Fruit fly (Drosophila melanogaster) whole organism, embryonic: ENCODE results near the gene Spn38F.

Source experiments
- Asciz ChIP-seq: fragments of 200-800 bp; sonication (Bioruptor generic); optimal IDR thresholded peaks from 2 replicates; lab custom pipeline; 2017; ENCODE audit warnings: missing biosample characterization, mild to moderate bottlenecking, missing genetic modification characterization, missing genetic modification reagents
- B-H1 ChIP-seq: fragments of 200-800 bp; sonication (Bioruptor generic); IDR thresholded peaks from 3 replicates; pipeline ENCODE4 v1.3.6; 2022; ENCODE audit warnings: missing biosample characterization, missing genetic modification characterization
- CG1024 ChIP-seq: fragments of 200-800 bp; sonication (Bioruptor generic); IDR thresholded peaks from 2 replicates; pipeline ENCODE4 v1.3.6; 2022; ENCODE audit warnings: missing biosample characterization, missing genetic modification characterization
- CG10274 ChIP-seq: fragments of 200-800 bp; sonication (Bioruptor generic); optimal IDR thresholded peaks from 3 replicates; lab custom pipeline; 2017; ENCODE audit warnings: missing biosample characterization, mild to moderate bottlenecking, missing genetic modification characterization
- CG10959 ChIP-seq: fragments of 200-800 bp; sonication (Bioruptor generic); IDR thresholded peaks from 2 replicates; pipeline ENCODE4 v1.3.6; 2022; ENCODE audit warnings: missing biosample characterization, missing genetic modification characterization
- CG10979 ChIP-seq: fragments of 200-800 bp; sonication (Bioruptor generic); optimal IDR thresholded peaks from 2 replicates; lab custom pipeline; 2018; ENCODE audit warnings: missing biosample characterization, mild to moderate bottlenecking, missing genetic modification characterization, moderate library complexity
- CG11504 ChIP-seq: fragments of 200-800 bp; sonication (Bioruptor generic); optimal IDR thresholded peaks from 3 replicates; lab custom pipeline; 2019; ENCODE audit warnings: missing biosample characterization, mild to moderate bottlenecking, missing genetic modification characterization, moderate library complexity
- CG14441 ChIP-seq: fragments of 200-800 bp; sonication (Bioruptor generic); IDR thresholded peaks from 2 replicates; pipeline ENCODE4 v1.3.6; 2022; ENCODE audit warnings: missing biosample characterization, missing genetic modification characterization
- CG14860 ChIP-seq: fragments of 200-800 bp; sonication (Bioruptor generic); IDR thresholded peaks from 3 replicates; pipeline ENCODE4 v1.3.6; 2022; ENCODE audit warnings: missing biosample characterization, missing genetic modification characterization; ENCODE audit not compliant: partially characterized antibody
- CG1529 ChIP-seq: fragments of 200-800 bp; sonication (Bioruptor generic); optimal IDR thresholded peaks from 3 replicates; lab custom pipeline; 2018; ENCODE audit warnings: missing biosample characterization, missing genetic modification characterization
- CG17186 ChIP-seq: fragments of 200-800 bp; sonication (Bioruptor generic); optimal IDR thresholded peaks from 3 replicates; lab custom pipeline; 2017; ENCODE audit warnings: missing biosample characterization, missing genetic modification reagents, missing genetic modification characterization
- CG1832 ChIP-seq: fragments of 200-800 bp; sonication (Bioruptor generic); optimal IDR thresholded peaks from 2 replicates; lab custom pipeline; 2017; ENCODE audit warnings: missing biosample characterization, mild to moderate bottlenecking, missing genetic modification characterization, inconsistent platforms
- CG4328 ChIP-seq: fragments of 200-800 bp; sonication (Bioruptor generic); optimal IDR thresholded peaks from 3 replicates; lab custom pipeline; 2017; ENCODE audit warnings: missing biosample characterization, missing genetic modification reagents, missing genetic modification characterization
- CG5180 ChIP-seq: fragments of 200-800 bp; sonication (Bioruptor generic); optimal IDR thresholded peaks from 3 replicates; lab custom pipeline; 2017; ENCODE audit warnings: missing biosample characterization, missing genetic modification characterization, mild to moderate bottlenecking, moderate library complexity, missing genetic modification reagents
- CG7745 ChIP-seq: fragments of 200-800 bp; sonication (Bioruptor generic); optimal IDR thresholded peaks from 2 replicates; lab custom pipeline; 2018; ENCODE audit warnings: missing biosample characterization, mild to moderate bottlenecking, missing genetic modification characterization, moderate library complexity
- CG8924 ChIP-seq: fragments of 200-800 bp; optimal IDR thresholded peaks from 3 replicates; lab custom pipeline; 2019; ENCODE audit warnings: missing biosample characterization, mild to moderate bottlenecking, missing genetic modification characterization, moderate library complexity
- Chrac-16 ChIP-seq: fragments of 200-800 bp; sonication (Bioruptor generic); optimal IDR thresholded peaks from 3 replicates; lab custom pipeline; 2016; ENCODE audit warnings: missing biosample characterization, missing genetic modification characterization
- D19A ChIP-seq: fragments of 200-800 bp; optimal IDR thresholded peaks from 3 replicates; lab custom pipeline; 2019; ENCODE audit warnings: missing biosample characterization, mild to moderate bottlenecking, missing genetic modification characterization, moderate library complexity
- D19B ChIP-seq: fragments of 200-800 bp; sonication (Bioruptor generic); optimal IDR thresholded peaks from 2 replicates; lab custom pipeline; 2017; ENCODE audit warnings: missing biosample characterization, mild to moderate bottlenecking, missing genetic modification characterization
- E2f1 ChIP-seq: fragments of 200-800 bp; sonication (Bioruptor generic); IDR thresholded peaks from 2 replicates; pipeline ENCODE4 v1.3.6; 2022; ENCODE audit warnings: missing biosample characterization, missing genetic modification characterization
- ERR ChIP-seq: fragments of 200-800 bp; sonication (Bioruptor generic); optimal IDR thresholded peaks from 2 replicates; lab custom pipeline; 2016; ENCODE audit warnings: missing biosample characterization, missing genetic modification characterization
- Fer1 ChIP-seq: fragments of 200-800 bp; sonication (Bioruptor generic); optimal IDR thresholded peaks from 2 replicates; lab custom pipeline; 2017; ENCODE audit warnings: missing biosample characterization, mild to moderate bottlenecking, missing genetic modification characterization
- HHEX ChIP-seq: fragments of 200-800 bp; sonication (Bioruptor generic); optimal IDR thresholded peaks from 3 replicates; lab custom pipeline; 2017; ENCODE audit warnings: missing biosample characterization, mild to moderate bottlenecking, missing genetic modification characterization, missing genetic modification reagents
- Hmr ChIP-seq: fragments of 200-800 bp; sonication (Bioruptor generic); optimal IDR thresholded peaks from 3 replicates; lab custom pipeline; 2017; ENCODE audit warnings: mild to moderate bottlenecking, missing biosample characterization, missing genetic modification reagents, missing genetic modification characterization
- Mad ChIP-seq: fragments of 200-800 bp; sonication (Bioruptor generic); optimal IDR thresholded peaks from 2 replicates; lab custom pipeline; 2016; ENCODE audit warnings: missing biosample characterization, missing genetic modification characterization
- Nf-YA ChIP-seq: fragments of 200-800 bp; sonication (Bioruptor generic); IDR thresholded peaks from 2 replicates; pipeline ENCODE4 v1.3.6; 2022; ENCODE audit warnings: missing biosample characterization, missing genetic modification characterization
- Nf-YC ChIP-seq: fragments of 200-800 bp; optimal IDR thresholded peaks from 3 replicates; lab custom pipeline; 2019; ENCODE audit warnings: missing biosample characterization, mild to moderate bottlenecking, missing genetic modification characterization, moderate library complexity
- Oaz ChIP-seq: fragments of 200-800 bp; sonication (Bioruptor generic); IDR thresholded peaks from 2 replicates; pipeline ENCODE4 v1.3.6; 2022; ENCODE audit warnings: missing biosample characterization, missing genetic modification characterization
- PHDP ChIP-seq: fragments of 200-800 bp; sonication (Bioruptor generic); optimal IDR thresholded peaks from 3 replicates; lab custom pipeline; 2018; ENCODE audit warnings: missing biosample characterization, mild to moderate bottlenecking, missing genetic modification characterization, moderate library complexity
- TFAM ChIP-seq: fragments of 200-800 bp; sonication (Bioruptor generic); optimal IDR thresholded peaks from 2 replicates; lab custom pipeline; 2017; ENCODE audit warnings: missing biosample characterization, missing genetic modification characterization, inconsistent platforms
- aop ChIP-seq: fragments of 200-800 bp; sonication (Bioruptor generic); IDR thresholded peaks from 2 replicates; pipeline ENCODE4 v1.3.6; 2022; ENCODE audit warnings: missing biosample characterization, missing genetic modification characterization
- bigmax ChIP-seq: fragments of 200-800 bp; sonication (Bioruptor generic); optimal IDR thresholded peaks from 2 replicates; lab custom pipeline; 2018; ENCODE audit warnings: missing biosample characterization, mild to moderate bottlenecking, missing genetic modification characterization
- danr ChIP-seq: fragments of 200-800 bp; sonication (Bioruptor generic); IDR thresholded peaks from 2 replicates; pipeline ENCODE4 v1.3.6; 2022; ENCODE audit warnings: missing biosample characterization, missing genetic modification characterization
- fu2 ChIP-seq: fragments of 200-800 bp; sonication (Bioruptor generic); optimal IDR thresholded peaks from 2 replicates; lab custom pipeline; 2016; ENCODE audit warnings: missing biosample characterization, missing genetic modification characterization
- inv ChIP-seq: fragments of 200-800 bp; sonication (Bioruptor generic); IDR thresholded peaks from 2 replicates; pipeline ENCODE4 v1.3.6; 2022; ENCODE audit warnings: missing biosample characterization, missing genetic modification characterization; ENCODE audit not compliant: partially characterized antibody
- ken ChIP-seq: fragments of 200-800 bp; sonication (Bioruptor generic); IDR thresholded peaks from 3 replicates; pipeline ENCODE4 v1.3.6; 2022; ENCODE audit warnings: missing biosample characterization, missing genetic modification characterization
- lbe ChIP-seq: fragments of 200-800 bp; sonication (Bioruptor generic); optimal IDR thresholded peaks from 2 replicates; lab custom pipeline; 2016; ENCODE audit warnings: missing biosample characterization, mild to moderate bottlenecking, missing genetic modification characterization
- lola ChIP-seq, 3 experiments: fragments of >200 bp in 2 of 3; fragments of 200-800 bp in 1 of 3; sonication (Bioruptor generic) in 1 of 3; optimal IDR thresholded peaks; 2 replicates each; lab custom pipeline; 2017 to 2019; ENCODE audit warnings: missing biosample characterization in 3 of 3, missing genetic modification characterization in 3 of 3, mild to moderate bottlenecking in 1 of 3, moderate library complexity in 1 of 3
- luna ChIP-seq: fragments of 200-800 bp; sonication (Bioruptor generic); optimal IDR thresholded peaks from 2 replicates; lab custom pipeline; 2016; ENCODE audit warnings: missing biosample characterization, missing genetic modification characterization
- org-1 ChIP-seq: fragments of 200-800 bp; sonication (Bioruptor generic); optimal IDR thresholded peaks from 2 replicates; lab custom pipeline; 2017; ENCODE audit warnings: missing biosample characterization, missing genetic modification characterization
- otp ChIP-seq: fragments of 200-800 bp; sonication (Bioruptor generic); IDR thresholded peaks from 3 replicates; pipeline ENCODE4, ENCODE4 v1.3.6; 2022; ENCODE audit warnings: missing biosample characterization, missing genetic modification characterization
- p53 ChIP-seq: fragments of 200-800 bp; sonication (Bioruptor generic); optimal IDR thresholded peaks from 2 replicates; lab custom pipeline; 2016; ENCODE audit warnings: missing biosample characterization, missing genetic modification characterization
- pros ChIP-seq: fragments of 200-800 bp; sonication (Bioruptor generic); optimal IDR thresholded peaks from 3 replicates; lab custom pipeline; 2019; ENCODE audit warnings: missing biosample characterization, mild to moderate bottlenecking, missing genetic modification characterization, moderate library complexity
- run ChIP-seq: fragments of 200-800 bp; sonication (Bioruptor generic); optimal IDR thresholded peaks from 3 replicates; lab custom pipeline; 2018; ENCODE audit warnings: missing biosample characterization, mild to moderate bottlenecking, missing genetic modification characterization
- sens-2 ChIP-seq: fragments of 200-800 bp; sonication (Bioruptor generic); IDR thresholded peaks from 2 replicates; pipeline ENCODE4 v1.3.6; 2022; ENCODE audit warnings: missing biosample characterization, missing genetic modification characterization
- sug ChIP-seq: fragments of 200-800 bp; optimal IDR thresholded peaks from 2 replicates; lab custom pipeline; 2019; ENCODE audit warnings: missing biosample characterization, mild to moderate bottlenecking, missing genetic modification characterization, moderate library complexity
- tap ChIP-seq: fragments of 200-800 bp; optimal IDR thresholded peaks from 3 replicates; lab custom pipeline; 2019; ENCODE audit warnings: missing biosample characterization, mild to moderate bottlenecking, missing genetic modification characterization, moderate library complexity
- unpg ChIP-seq: fragments of 200-800 bp; sonication (Bioruptor generic); optimal IDR thresholded peaks from 3 replicates; lab custom pipeline; 2018; ENCODE audit warnings: missing biosample characterization, mild to moderate bottlenecking, missing genetic modification characterization, moderate library complexity
- yki ChIP-seq: fragments of >200 bp; optimal IDR thresholded peaks from 3 replicates; lab custom pipeline; 2018
- zen2 ChIP-seq: fragments of 200-800 bp; sonication (Bioruptor generic); IDR thresholded peaks from 3 replicates; pipeline ENCODE4 v1.3.6; 2022; ENCODE audit warnings: missing biosample characterization, missing genetic modification characterization; ENCODE audit not compliant: partially characterized antibody

Spn38F gene

dm6 chr2L:20787271-20787791, 50.5 kb downstream of the Spn38F start, which contains the start of gene Pomp (continued):
- TF ChIP-seq Fer1 (GFP tag; lab: Kevin White, UChicago) (peak; percentile 86), TFAM (GFP tag; lab: Kevin White, UChicago) (peak; percentile 41), zen2 (GFP tag; lab: Robert Waterston, UW) (peak; percentile 26; the same call in 1 of the 3 replicates), inv (GFP tag; lab: Robert Waterston, UW) (peak; percentile 56), D19B (peak; percentile 98), yki (lab: Kevin White, UChicago) (no peak), sens-2 (peak; percentile 65), PHDP (tag; lab: Kevin White, UChicago) (peak; percentile 88), CG14860 (GFP tag; lab: Robert Waterston, UW) (no peak), bigmax (GFP tag; lab: Kevin White, UChicago) (peak; percentile 45), CG1529 (GFP tag; lab: Kevin White, UChicago) (peak; percentile 66), D19A (tag; lab: Kevin White, UChicago) (peak; percentile 89), CG14441 (GFP tag; lab: Robert Waterston, UW) (peak; percentile 91), Chrac-16 (GFP tag; lab: Kevin White, UChicago) (peak; percentile 79), Oaz (GFP tag; lab: Robert Waterston, UW) (peak; percentile 61), pros (GFP tag; lab: Kevin White, UChicago) (no peak), luna (GFP tag; lab: Kevin White, UChicago) (no peak), sug (tag; lab: Kevin White, UChicago) (peak; percentile 44), CG1832 (GFP tag; lab: Kevin White, UChicago) (no peak), fu2 (GFP tag; lab: Kevin White, UChicago) (peak; percentile 42), CG10959 (GFP tag; lab: Robert Waterston, UW) (peak; percentile 71), run (tag; lab: Kevin White, UChicago) (peak; percentile 77), E2f1 (GFP tag; lab: Robert Waterston, UW) (peak; percentile 91), ken (GFP tag; lab: Robert Waterston, UW) (peak; percentile 85), lola (GFP tag; optimal IDR thresholded peaks at IDR 0.05; lab: Kevin White, UChicago) (peak in 1 of 3 experiments; percentile 70), HHEX (GFP tag; lab: Kevin White, UChicago) (peak; percentile 87), Hmr (GFP tag; lab: Kevin White, UChicago) (peak; percentile 89), CG17186 (GFP tag; lab: Kevin White, UChicago) (peak; percentile 60), lbe (GFP tag; lab: Kevin White, UChicago) (peak; percentile 71), Mad (peak; percentile 52), CG11504 (tag; lab: Kevin White, UChicago) (peak; percentile 88), tap (peak; percentile 85), CG7745 (tag; lab: Kevin White, UChicago) (no peak), B-H1 (GFP tag; lab: Robert Waterston, UW) (peak; percentile 81), danr (peak; percentile 77; the same call in 1 of the 2 replicates), aop (GFP tag; lab: Robert Waterston, UW) (0 out of 2 replicates have a peak, but pooled peaks have one; percentile 62), CG8924 (tag; lab: Kevin White, UChicago) (peak; percentile 84), CG10979 (peak; percentile 84), CG4328 (GFP tag; lab: Kevin White, UChicago) (peak; percentile 6), ERR (GFP tag; lab: Kevin White, UChicago) (peak; percentile 25), Nf-YA (peak; percentile 84), otp (GFP tag; lab: Robert Waterston, UW) (peak; percentile 86), CG1024 (GFP tag; lab: Robert Waterston, UW) (peak; percentile 64), CG10274 (GFP tag; lab: Kevin White, UChicago) (peak; percentile 97), org-1 (GFP tag; lab: Kevin White, UChicago) (peak; percentile 74), p53 (GFP tag; lab: Kevin White, UChicago) (peak; percentile 62), CG5180 (peak; percentile 53), unpg (peak; percentile 91), Nf-YC (tag; lab: Kevin White, UChicago) (peak; percentile 53), Asciz (GFP tag; lab: Kevin White, UChicago) (peak; percentile 86)
